Worm (Caenorhabditis elegans) whole organism, L4/young adult: ENCODE data around the gene nhr-60.
"Not testable (repeated sequence)": the region's sequence is repeated elsewhere in the genome, so short reads cannot be mapped to it uniquely, and the experiment has no call there.

Source experiments
- W03F9.2 ChIP-seq: fragments of 150-350 bp; optimal IDR thresholded peaks from 2 replicates; lab custom pipeline; 2014; ENCODE audit warnings: missing biosample characterization, missing genetic modification characterization
- dao-5 ChIP-seq: sonication (generic microtip); optimal IDR thresholded peaks from 2 replicates; lab custom pipeline; 2016; ENCODE audit warnings: missing genotype, missing genetic modification characterization, moderate library complexity, missing compliant biosample characterization
- him-1 ChIP-seq: sonication (generic microtip); optimal IDR thresholded peaks from 2 replicates; lab custom pipeline; 2016; ENCODE audit warnings: missing genotype, missing genetic modification reagents, missing genetic modification characterization, missing compliant biosample characterization

nhr-60 gene

ce11 chrV:15752941-15753340 is 20.1 kb downstream of the nhr-60 start, which contains the start of gene str-5:
str-5 (plus strand) TSS chrV:15753241.
- not testable (repeated sequence) for TF ChIP-seq dao-5; him-1 (tag; lab: Kevin White, UChicago); W03F9.2 (tag; lab: Kevin White, UChicago)

ce11 chrV:15752049-15752448 is 21.0 kb downstream of the nhr-60 start, which contains the start of gene str-43:
str-43 (minus strand) TSS chrV:15752149.
- TF ChIP-seq dao-5 = no peak

- TF ChIP-seq W03F9.2 (tag; lab: Kevin White, UChicago) (no peak), him-1 (tag; lab: Kevin White, UChicago) (no peak), dao-5 (no peak)
These were observed 22.9 kb downstream of the nhr-60 start, which contains the start of gene str-6 for ce11 chrV:15750130-15750529. str-6 (minus strand) TSS chrV:15750230.

DNA sequence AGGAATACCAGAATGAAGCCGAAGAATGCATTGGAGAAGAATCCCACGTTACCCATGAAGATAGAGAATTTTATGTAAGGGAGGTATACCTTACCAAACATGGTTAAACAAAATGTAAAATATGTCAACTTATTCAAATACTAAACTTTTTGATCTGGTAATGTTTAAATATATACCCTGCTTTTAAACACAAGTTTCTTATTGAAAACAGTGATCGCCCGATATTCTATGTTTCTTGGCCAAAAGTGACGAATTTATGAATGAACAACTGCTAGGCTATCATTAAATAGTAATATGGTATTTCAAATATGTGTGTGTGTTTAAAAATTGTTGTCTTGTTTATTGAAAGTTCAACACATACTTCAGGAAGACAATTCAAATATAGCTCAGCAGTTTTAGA is 24.7 kb downstream of the nhr-60 start, which contains the start of gene T23D5.8:
TSS of gene T23D5.8 (minus strand) at position 101 of the 400 bp plus-strand sequence.
- not testable (repeated sequence) for TF ChIP-seq dao-5; him-1 (tag; lab: Kevin White, UChicago); W03F9.2 (tag; lab: Kevin White, UChicago)

ce11 chrV:15744366-15744765 is 28.7 kb downstream of the nhr-60 start, which contains the start of gene str-19:
str-19 (minus strand) TSS chrV:15744466.
- not testable (repeated sequence) for TF ChIP-seq him-1 (tag; lab: Kevin White, UChicago); dao-5; W03F9.2 (tag; lab: Kevin White, UChicago)

- TF ChIP-seq W03F9.2 (tag; lab: Kevin White, UChicago) (no peak), him-1 (tag; lab: Kevin White, UChicago) (no peak)
These were observed 31.2 kb downstream of the nhr-60 start, which contains the start of gene str-18 for ce11 chrV:15741851-15742250. str-18 (minus strand) TSS chrV:15741951.

ce11 chrV:15735720-15736119 is 37.3 kb downstream of the nhr-60 start, which contains the start of gene str-27:
str-27 (minus strand) TSS chrV:15735820.
- no peak for TF ChIP-seq him-1 (tag; lab: Kevin White, UChicago)
- no peak for TF ChIP-seq dao-5
- no peak for TF ChIP-seq W03F9.2 (tag; lab: Kevin White, UChicago)

- TF ChIP-seq him-1 (tag; lab: Kevin White, UChicago) = no peak
- no peak for TF ChIP-seq dao-5
- no peak for TF ChIP-seq W03F9.2 (tag; lab: Kevin White, UChicago)
These were observed 39.5 kb downstream of the nhr-60 start, which contains the start of gene T23D5.3 for ce11 chrV:15733568-15733967. T23D5.3 (minus strand) TSS chrV:15733668.

DNA sequence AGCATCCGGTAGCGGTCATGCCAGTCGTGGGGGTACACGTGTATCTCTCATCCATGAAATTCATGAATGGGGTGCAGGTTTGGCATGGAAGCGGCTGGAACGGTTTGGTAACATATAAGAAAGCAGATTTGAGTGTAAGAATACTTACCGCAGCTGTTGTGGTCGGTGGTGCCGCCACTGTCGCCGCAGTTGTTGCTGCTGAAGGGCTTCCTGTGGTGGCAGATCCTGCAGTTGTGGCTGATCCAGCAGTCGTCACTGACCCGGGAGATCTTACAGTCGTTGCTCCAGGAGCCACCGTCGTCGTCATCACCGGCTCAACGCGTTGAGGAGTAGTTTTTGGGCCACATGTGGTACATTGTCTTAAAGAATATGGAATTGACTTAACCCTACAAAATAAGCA is 40.0 kb downstream of the nhr-60 start:
- TF ChIP-seq dao-5 = no peak
- TF ChIP-seq him-1 (tag; lab: Kevin White, UChicago) = no peak
- TF ChIP-seq W03F9.2 (tag; lab: Kevin White, UChicago) = no peak

ce11 chrV:15732209-15732608 is 40.8 kb downstream of the nhr-60 start, which contains the start of gene str-38:
str-38 (minus strand) TSS chrV:15732309.
- TF ChIP-seq him-1 (tag; lab: Kevin White, UChicago) (no peak), W03F9.2 (tag; lab: Kevin White, UChicago) (no peak), dao-5 (no peak)

ce11 chrV:15730459-15730858 is 42.6 kb downstream of the nhr-60 start, which contains the start of gene Y6E2A.10:
Y6E2A.10 (minus strand) TSS chrV:15730559.
- no peak for TF ChIP-seq him-1 (tag; lab: Kevin White, UChicago)

DNA sequence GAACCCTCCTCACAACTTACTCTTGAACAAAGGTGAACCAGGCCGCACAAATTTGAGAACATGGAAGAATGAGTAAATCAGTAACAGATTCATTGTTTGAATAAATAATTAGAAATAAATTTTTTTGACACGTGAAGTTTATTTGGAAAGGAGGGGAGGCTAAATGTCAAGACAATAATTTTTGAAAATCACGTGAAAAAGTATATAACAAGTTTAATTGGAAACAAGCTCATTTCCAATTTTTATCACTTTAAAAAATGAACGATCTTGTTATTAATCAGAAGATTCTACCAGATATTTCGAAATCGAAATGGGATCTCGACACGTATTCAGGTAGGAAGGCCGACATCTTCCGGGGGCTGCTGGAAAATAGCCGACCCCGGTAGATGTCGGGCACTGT is 46.4 kb downstream of the nhr-60 start, which contains the start of the genes irld-57 and sfxn-1.3:
TSS of gene irld-57 (minus strand) at position 101 of the 400 bp plus-strand sequence.
TSS of gene sfxn-1.3 (plus strand) at position 232 of the 400 bp plus-strand sequence.
- TF ChIP-seq him-1 (tag; lab: Kevin White, UChicago) (no peak), dao-5 (no peak), W03F9.2 (tag; lab: Kevin White, UChicago) (no peak)

- TF ChIP-seq dao-5 (no peak), W03F9.2 (tag; lab: Kevin White, UChicago) (no peak), him-1 (tag; lab: Kevin White, UChicago) (no peak)
These were observed 51.2 kb downstream of the nhr-60 start, which contains the start of gene srh-140 for ce11 chrV:15721888-15722287. srh-140 (plus strand) TSS chrV:15722188.

DNA sequence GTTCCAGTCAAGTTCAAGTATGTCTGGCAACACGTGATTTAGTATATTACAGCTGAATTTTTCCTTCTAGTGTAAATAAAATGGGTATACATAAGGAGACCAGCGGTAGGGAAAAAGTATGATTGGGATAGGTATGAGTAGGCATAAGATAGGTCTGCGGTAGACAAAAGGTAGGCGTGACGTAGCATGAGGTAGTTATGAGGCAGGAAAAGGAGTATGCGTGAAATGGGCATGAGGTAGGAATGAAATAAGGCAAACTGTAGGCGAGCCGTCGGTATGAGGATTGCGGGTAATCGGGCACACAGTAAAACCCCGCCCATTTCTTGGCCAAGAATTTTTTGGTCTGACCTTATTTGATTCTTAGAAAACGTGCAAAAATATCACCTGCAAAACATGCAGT is 51.6 kb downstream of the nhr-60 start:
- TF ChIP-seq him-1 (tag; lab: Kevin White, UChicago) (no peak), dao-5 (no peak), W03F9.2 (tag; lab: Kevin White, UChicago) (no peak)
